Worm (Caenorhabditis elegans) whole organism, late embryonic: ENCODE measurements around the gene col-17.

Experiments
- C38D4.7 ChIP-seq: fragments of 200-800 bp; sonication (Bioruptor generic); optimal IDR thresholded peaks from 2 replicates; lab custom pipeline; 2018; ENCODE audit warnings: mild to moderate bottlenecking, missing genetic modification characterization, moderate library complexity, missing compliant biosample characterization
- F13H6.1 ChIP-seq: sonication (generic microtip); optimal IDR thresholded peaks from 2 replicates; lab custom pipeline; 2016; ENCODE audit warnings: missing genetic modification characterization, missing compliant biosample characterization
- K09A11.1 ChIP-seq: sonication (generic microtip); optimal IDR thresholded peaks from 2 replicates; lab custom pipeline; 2017; ENCODE audit warnings: antibody characterized with exemption, mild to moderate bottlenecking, missing genetic modification characterization, missing compliant biosample characterization; ENCODE audit not compliant: insufficient read depth
- T23F11.4 ChIP-seq: fragments of 200-800 bp; sonication (Bioruptor generic); optimal IDR thresholded peaks from 2 replicates; lab custom pipeline; 2018; ENCODE audit warnings: mild to moderate bottlenecking, missing genetic modification characterization, missing compliant biosample characterization
- Y22D7AL.16 ChIP-seq: sonication (generic microtip); optimal IDR thresholded peaks from 2 replicates; lab custom pipeline; 2016; ENCODE audit warnings: missing genetic modification characterization, missing compliant biosample characterization
- ama-1 ChIP-seq: fragments of 150-350 bp; optimal IDR thresholded peaks from 2 replicates; lab custom pipeline; 2014
- ceh-19 ChIP-seq: fragments of 200-800 bp; sonication (Bioruptor generic); optimal IDR thresholded peaks from 2 replicates; lab custom pipeline; 2018; ENCODE audit warnings: mild to moderate bottlenecking, missing genetic modification characterization, missing compliant biosample characterization
- ceh-2 ChIP-seq: sonication (generic microtip); optimal IDR thresholded peaks from 2 replicates; lab custom pipeline; 2016; ENCODE audit warnings: missing genotype, missing genetic modification characterization, missing compliant biosample characterization
- ceh-22 ChIP-seq: sonication (generic microtip); optimal IDR thresholded peaks from 2 replicates; lab custom pipeline; 2017; ENCODE audit warnings: missing biosample characterization, missing genetic modification characterization
- ceh-24 ChIP-seq: sonication (generic microtip); optimal IDR thresholded peaks from 2 replicates; lab custom pipeline; 2016; ENCODE audit warnings: mild to moderate bottlenecking, missing genetic modification characterization, missing compliant biosample characterization
- ceh-30 ChIP-seq: fragments of 150-350 bp; optimal IDR thresholded peaks from 2 replicates; lab custom pipeline; 2014; ENCODE audit warnings: missing biosample characterization, missing genetic modification characterization
- ceh-45 ChIP-seq: fragments of 200-800 bp; sonication (Bioruptor generic); IDR thresholded peaks from 2 replicates; pipeline ENCODE4 v1.3.6; 2022; ENCODE audit warnings: missing genetic modification reagents, missing genetic modification characterization, missing compliant biosample characterization
- ceh-6 ChIP-seq: fragments of 200-800 bp; sonication (Bioruptor generic); optimal IDR thresholded peaks from 2 replicates; lab custom pipeline; 2018; ENCODE audit warnings: mild to moderate bottlenecking, missing genetic modification characterization, missing compliant biosample characterization
- ceh-9 ChIP-seq: sonication (generic microtip); optimal IDR thresholded peaks from 2 replicates; lab custom pipeline; 2016; ENCODE audit warnings: mild to moderate bottlenecking, missing genetic modification characterization, inconsistent platforms, missing compliant biosample characterization
- che-1 ChIP-seq: sonication (generic microtip); optimal IDR thresholded peaks from 2 replicates; lab custom pipeline; 2016; ENCODE audit warnings: mild to moderate bottlenecking, missing genetic modification characterization, missing compliant biosample characterization
- elt-2 ChIP-seq: sonication (generic microtip); optimal IDR thresholded peaks from 2 replicates; lab custom pipeline; 2016; ENCODE audit warnings: missing genetic modification reagents, missing genetic modification characterization, missing compliant biosample characterization
- ets-4 ChIP-seq: sonication (generic microtip); optimal IDR thresholded peaks from 2 replicates; lab custom pipeline; 2016; ENCODE audit warnings: missing genetic modification characterization, missing compliant biosample characterization
- eyg-1 ChIP-seq: sonication (generic microtip); optimal IDR thresholded peaks from 2 replicates; lab custom pipeline; 2016; ENCODE audit warnings: missing genotype, missing genetic modification characterization, missing compliant biosample characterization
- hlh-13 ChIP-seq: fragments of 200-800 bp; sonication (Bioruptor generic); optimal IDR thresholded peaks from 2 replicates; lab custom pipeline; 2018; ENCODE audit warnings: mild to moderate bottlenecking, missing genetic modification characterization, missing compliant biosample characterization
- lin-11 ChIP-seq: fragments of 200-800 bp; sonication (Bioruptor generic); optimal IDR thresholded peaks from 2 replicates; lab custom pipeline; 2018; ENCODE audit warnings: mild to moderate bottlenecking, missing genetic modification characterization, missing compliant biosample characterization
- nhr-232 ChIP-seq: sonication (generic microtip); optimal IDR thresholded peaks from 2 replicates; lab custom pipeline; 2016; ENCODE audit warnings: missing genetic modification characterization, missing compliant biosample characterization
- odd-2 ChIP-seq: sonication (generic microtip); optimal IDR thresholded peaks from 2 replicates; lab custom pipeline; 2017; ENCODE audit warnings: antibody characterized with exemption, mild to moderate bottlenecking, missing genetic modification characterization, missing compliant biosample characterization
- pag-3 ChIP-seq: sonication (generic microtip); optimal IDR thresholded peaks from 2 replicates; lab custom pipeline; 2016; ENCODE audit warnings: missing compliant biosample characterization, missing genetic modification characterization, borderline replicate concordance
- pat-9 ChIP-seq: fragments of 200-800 bp; sonication (Bioruptor generic); optimal IDR thresholded peaks from 2 replicates; lab custom pipeline; 2018; ENCODE audit warnings: mild to moderate bottlenecking, missing genetic modification characterization, moderate library complexity, missing compliant biosample characterization
- pha-4 ChIP-seq: fragments of 150-350 bp; optimal IDR thresholded peaks from 2 replicates; lab custom pipeline; 2018; ENCODE audit warnings: missing biosample characterization, missing genetic modification reagents, missing genetic modification characterization
- syd-9 ChIP-seq: sonication (generic microtip); optimal IDR thresholded peaks from 2 replicates; lab custom pipeline; 2016; ENCODE audit warnings: mild to moderate bottlenecking, missing genetic modification characterization, moderate library complexity, missing compliant biosample characterization
- tbx-2 ChIP-seq: sonication (generic microtip); optimal IDR thresholded peaks from 2 replicates; lab custom pipeline; 2016; ENCODE audit warnings: missing genetic modification characterization, missing compliant biosample characterization
- ttx-3 ChIP-seq: sonication (generic microtip); optimal IDR thresholded peaks from 2 replicates; lab custom pipeline; 2016; ENCODE audit warnings: missing genetic modification reagents, missing genetic modification characterization, missing compliant biosample characterization
- unc-3 ChIP-seq, 2 experiments: fragments of 200-800 bp in 1 of 2; sonication (Bioruptor generic) in 1 of 2; sonication (generic microtip) in 1 of 2; conservative IDR thresholded peaks in 1 of 2; optimal IDR thresholded peaks in 1 of 2; 2 replicates each; pipeline versions ENCODE4 v1.3.6 to Lab custom; 2016 to 2022; ENCODE audit warnings: missing compliant biosample characterization in 2 of 2, missing genetic modification characterization in 2 of 2, missing genetic modification reagents in 1 of 2
- unc-42 ChIP-seq: sonication (generic microtip); optimal IDR thresholded peaks from 2 replicates; lab custom pipeline; 2016; ENCODE audit warnings: missing genotype, missing genetic modification characterization, missing compliant biosample characterization
- zip-5 ChIP-seq: sonication (generic microtip); optimal IDR thresholded peaks from 2 replicates; lab custom pipeline; 2016; ENCODE audit warnings: missing genetic modification characterization, missing compliant biosample characterization
- ztf-16 ChIP-seq: sonication (generic microtip); optimal IDR thresholded peaks from 2 replicates; lab custom pipeline; 2017; ENCODE audit warnings: missing genetic modification characterization, missing compliant biosample characterization

Gene col-17

ce11 chrII:4883412-4883811 lies 16.0 kb upstream of the col-17 start, which contains the start of gene gst-8:
Gene gst-8 (plus strand): TSS chrII:4883712.
- TF ChIP-seq unc-42 (tag; lab: Kevin White, UChicago) (no peak), ceh-30 (tag; lab: Kevin White, UChicago) (no peak), C38D4.7 (GFP tag; lab: Kevin White, UChicago) (no peak), ceh-9 (tag; lab: Kevin White, UChicago) (no peak), pag-3 (tag; lab: Kevin White, UChicago) (no peak), ets-4 (no peak), eyg-1 (tag; lab: Kevin White, UChicago) (no peak), nhr-232 (tag; lab: Kevin White, UChicago) (no peak), ceh-45 (GFP tag; lab: Robert Waterston, UW) (no peak), unc-3 (GFP tag; conservative IDR thresholded peaks at IDR 0.05; lab: Robert Waterston, UW) (no peak), unc-3 (tag; optimal IDR thresholded peaks at IDR 0.05; lab: Kevin White, UChicago) (no peak), hlh-13 (GFP tag; lab: Kevin White, UChicago) (no peak), pha-4 (tag; lab: Kevin White, UChicago) (no peak), lin-11 (tag; lab: Kevin White, UChicago) (no peak), ceh-22 (tag; lab: Kevin White, UChicago) (no peak), Y22D7AL.16 (tag; lab: Kevin White, UChicago) (no peak), ttx-3 (tag; lab: Kevin White, UChicago) (no peak), elt-2 (tag; lab: Kevin White, UChicago) (no peak), syd-9 (no peak), che-1 (no peak)

ce11 chrII:4882498-4882897 lies 15.1 kb upstream of the col-17 start:
- TF ChIP-seq odd-2 (tag; lab: Kevin White, UChicago): no peak
- no peak for TF ChIP-seq hlh-13 (GFP tag; lab: Kevin White, UChicago)
- TF ChIP-seq ceh-24: no peak
- no peak for TF ChIP-seq elt-2 (tag; lab: Kevin White, UChicago)
- no peak for TF ChIP-seq ceh-22 (tag; lab: Kevin White, UChicago)
- no peak for TF ChIP-seq ceh-6 (GFP tag; lab: Kevin White, UChicago)
- no peak for TF ChIP-seq ceh-19 (GFP tag; lab: Kevin White, UChicago)
- TF ChIP-seq F13H6.1: no peak
- no peak for TF ChIP-seq pat-9
- no peak for TF ChIP-seq unc-42 (tag; lab: Kevin White, UChicago)
- no peak for TF ChIP-seq zip-5 (tag; lab: Kevin White, UChicago)
- no peak for TF ChIP-seq ztf-16 (tag; lab: Kevin White, UChicago)
- TF ChIP-seq ceh-2 (tag; lab: Kevin White, UChicago): no peak

ce11 chrII:4881727-4882126 lies 14.4 kb upstream of the col-17 start, which contains the start of gene gst-7:
Gene gst-7 (plus strand): TSS chrII:4882062.
- TF ChIP-seq T23F11.4 (GFP tag; lab: Kevin White, UChicago): no peak
- TF ChIP-seq elt-2 (tag; lab: Kevin White, UChicago): peak; percentile 59
- TF ChIP-seq C38D4.7 (GFP tag; lab: Kevin White, UChicago): no peak

- peak; percentile 30 for TF ChIP-seq elt-2 (tag; lab: Kevin White, UChicago)
- no peak for TF ChIP-seq K09A11.1
These were observed 12.3 kb upstream of the col-17 start, which contains the start of gene gst-6 for ce11 chrII:4879629-4880028. Gene gst-6 (plus strand): TSS chrII:4879891.

- TF ChIP-seq zip-5 (tag; lab: Kevin White, UChicago) (no peak), ama-1 (no peak), tbx-2 (tag; lab: Kevin White, UChicago) (no peak)
- TF ChIP-seq, all 69 proteins: peak for 0
These were observed 8.7 kb upstream of the col-17 start, which contains the start of gene F11G11.13 for ce11 chrII:4876091-4876490. Gene F11G11.13 (minus strand): TSS chrII:4876179.
